Fruit fly (Drosophila melanogaster): ENCODE results near the gene CG31106.

The CG31106 gene

DNA sequence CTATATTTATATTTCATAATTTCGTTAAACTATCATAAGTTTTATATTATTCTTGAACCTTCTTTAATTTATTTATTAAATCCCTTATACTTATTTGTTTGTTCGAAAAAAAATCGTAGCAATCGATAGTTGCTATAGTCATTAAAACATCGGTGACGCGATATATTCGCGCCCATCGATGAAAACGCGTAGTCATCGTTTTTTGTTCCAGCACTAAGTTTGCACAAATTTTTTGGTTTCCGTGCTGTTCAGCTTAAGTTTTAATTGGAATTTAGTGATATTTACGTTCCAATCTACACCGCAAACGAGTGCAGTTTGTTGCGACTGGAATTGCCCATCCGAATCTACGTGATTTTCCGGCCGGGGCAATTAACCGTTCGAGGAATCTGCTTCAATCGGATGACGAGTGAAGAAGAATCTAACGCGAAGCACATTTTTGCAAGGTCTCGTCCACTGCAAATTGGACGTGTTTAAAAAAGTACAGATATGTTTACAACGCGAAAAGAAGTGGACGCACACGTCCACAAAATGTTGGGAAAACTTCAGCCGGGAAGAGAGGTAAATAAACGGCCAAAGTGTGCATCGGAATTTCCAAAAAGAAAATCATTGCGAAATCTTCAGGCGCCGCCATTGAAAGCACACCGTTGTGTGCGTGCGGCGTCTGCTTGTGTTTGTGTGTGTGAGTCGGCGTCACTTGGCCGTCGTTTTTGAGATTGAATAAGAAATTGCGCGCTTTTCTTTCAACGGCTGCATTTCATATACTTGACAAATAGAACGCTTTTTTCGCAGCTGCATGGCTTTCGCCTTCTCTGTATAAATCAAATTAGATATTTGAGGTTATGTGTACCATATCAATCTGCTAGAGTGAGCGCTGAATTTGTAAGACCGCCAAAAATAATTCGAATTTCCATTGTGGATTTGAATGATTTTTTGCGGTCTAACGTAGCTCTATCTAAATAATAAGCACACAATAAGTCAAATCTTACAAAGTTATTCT lies 33.3 kb downstream of the CG31106 start, which contains the start of gene Nup358 (continued):
- TF ChIP-seq CG30020 (tag; optimal IDR thresholded peaks at IDR 0.05) (peak; percentile 35), hkb (optimal IDR thresholded peaks at IDR 0.05) (no peak), hkb (GFP tag; IDR thresholded peaks at IDR 0.05) (no peak), CG34376 (GFP tag; optimal IDR thresholded peaks at IDR 0.05) (peak; percentile 30), Ets97D (GFP tag; optimal IDR thresholded peaks at IDR 0.05) (peak; percentile 80), inv (GFP tag; IDR thresholded peaks at IDR 0.05; ENCODE audit: partially characterized antibody) (peak; percentile 98), dpn (GFP tag; optimal IDR thresholded peaks at IDR 0.05) (no peak), Sox102F (GFP tag; optimal IDR thresholded peaks at IDR 0.05) (no peak), BEAF-32 (GFP tag; optimal IDR thresholded peaks at IDR 0.05) (peak; percentile 95), CG1647 (GFP tag; optimal IDR thresholded peaks at IDR 0.05) (no peak), MBD-R2 (GFP tag; IDR thresholded peaks at IDR 0.05) (peak; percentile 40), Mrtf (GFP tag; IDR thresholded peaks at IDR 0.05) (no peak), zen (tag; optimal IDR thresholded peaks at IDR 0.05) (peak; percentile 4), sisA (GFP tag; IDR thresholded peaks at IDR 0.05) (no peak), Dbx (GFP tag; IDR thresholded peaks at IDR 0.05) (peak; percentile 54; the same call in 1 of the 3 replicates), nerfin-1 (tag; optimal IDR thresholded peaks at IDR 0.05) (peak; percentile 98), unc-4 (GFP tag; IDR thresholded peaks at IDR 0.05; ENCODE audit: partially characterized antibody) (peak; percentile 96), CG2116 (GFP tag; optimal IDR thresholded peaks at IDR 0.05) (peak; percentile 76), Taf1 (GFP tag; IDR thresholded peaks at IDR 0.05) (no peak), CG6654 (GFP tag; optimal IDR thresholded peaks at IDR 0.05) (no peak), CG31441 (GFP tag; IDR thresholded peaks at IDR 0.05) (no peak), corto (GFP tag; optimal IDR thresholded peaks at IDR 0.05) (peak; percentile 16), CG7928 (GFP tag; optimal IDR thresholded peaks at IDR 0.05) (peak; percentile 8), CG32532 (GFP tag; IDR thresholded peaks at IDR 0.05) (peak; percentile 21; the same call in 1 of the 2 replicates), Dref (GFP tag; IDR thresholded peaks at IDR 0.05) (peak; percentile 98), Ravus (GFP tag; IDR thresholded peaks at IDR 0.05) (no peak), CG14860 (GFP tag; IDR thresholded peaks at IDR 0.05; ENCODE audit: partially characterized antibody) (peak; percentile 98), hbn (GFP tag; IDR thresholded peaks at IDR 0.05; ENCODE audit: partially characterized antibody) (peak; percentile 97), CG8765 (GFP tag; IDR thresholded peaks at IDR 0.05) (no peak), Bgb (GFP tag; IDR thresholded peaks at IDR 0.05; ENCODE audit: partially characterized antibody) (peak; percentile 99), CG2712 (tag; optimal IDR thresholded peaks at IDR 0.05) (peak; percentile 48), Scr (GFP tag; IDR thresholded peaks at IDR 0.05; ENCODE audit: partially characterized antibody) (peak; percentile 98), Fer3 (tag; optimal IDR thresholded peaks at IDR 0.05) (no peak), Dp (GFP tag; optimal IDR thresholded peaks at IDR 0.05) (peak; percentile 51), Hr51 (GFP tag; optimal IDR thresholded peaks at IDR 0.05) (no peak), luna (GFP tag; optimal IDR thresholded peaks at IDR 0.05) (no peak), MESR4 (GFP tag; optimal IDR thresholded peaks at IDR 0.05) (peak; percentile 24), Hsf (GFP tag; optimal IDR thresholded peaks at IDR 0.05) (no peak), kni (GFP tag; optimal IDR thresholded peaks at IDR 0.05) (no peak), CG42726 (GFP tag; IDR thresholded peaks at IDR 0.05; ENCODE audit: partially characterized antibody) (peak; percentile 99), CG9797 (GFP tag; optimal IDR thresholded peaks at IDR 0.05) (peak; percentile 8), nmo (GFP tag; optimal IDR thresholded peaks at IDR 0.05) (peak; percentile 55), tna (GFP tag; IDR thresholded peaks at IDR 0.05; ENCODE audit: partially characterized antibody) (peak; percentile 98), Gsc (GFP tag; IDR thresholded peaks at IDR 0.05) (no peak), chinmo (GFP tag; IDR thresholded peaks at IDR 0.05; ENCODE audit: partially characterized antibody) (peak; percentile 98), az2 (GFP tag; optimal IDR thresholded peaks at IDR 0.05) (no peak), fd102C (GFP tag; optimal IDR thresholded peaks at IDR 0.05) (no peak)

Measured in whole organism, embryonic.